Fruit fly (Drosophila melanogaster) whole organism, embryonic: ENCODE results near the gene Nlg2.

Experiments
- Atf3 ChIP-seq: fragments of 200-800 bp; sonication (Bioruptor generic); optimal IDR thresholded peaks from 3 replicates; lab custom pipeline; 2016; ENCODE audit warnings: missing biosample characterization, missing genetic modification characterization
- Bteb2 ChIP-seq: fragments of 200-800 bp; sonication (Bioruptor generic); optimal IDR thresholded peaks from 2 replicates; lab custom pipeline; 2016; ENCODE audit warnings: missing biosample characterization, missing genetic modification characterization
- CG10431 ChIP-seq: fragments of 200-800 bp; sonication (Bioruptor generic); optimal IDR thresholded peaks from 3 replicates; lab custom pipeline; 2018; ENCODE audit warnings: missing biosample characterization, mild to moderate bottlenecking, missing genetic modification characterization
- CG10543 ChIP-seq: fragments of 200-800 bp; sonication (Bioruptor generic); optimal IDR thresholded peaks from 3 replicates; lab custom pipeline; 2017; ENCODE audit warnings: missing biosample characterization, mild to moderate bottlenecking, missing genetic modification characterization, moderate library complexity
- CG11560 ChIP-seq: fragments of 200-800 bp; sonication (Bioruptor generic); IDR thresholded peaks from 3 replicates; pipeline ENCODE4 v1.3.6; 2022; ENCODE audit warnings: missing biosample characterization, missing genetic modification characterization
- CG11723 ChIP-seq: fragments of 200-800 bp; sonication (Bioruptor generic); optimal IDR thresholded peaks from 2 replicates; lab custom pipeline; 2017; ENCODE audit warnings: missing biosample characterization, mild to moderate bottlenecking, missing genetic modification characterization
- CG13894 ChIP-seq: fragments of 200-800 bp; sonication (Bioruptor generic); optimal IDR thresholded peaks from 3 replicates; lab custom pipeline; 2018; ENCODE audit warnings: missing biosample characterization, mild to moderate bottlenecking, missing genetic modification characterization, moderate library complexity
- CG14441 ChIP-seq: fragments of 200-800 bp; sonication (Bioruptor generic); IDR thresholded peaks from 2 replicates; pipeline ENCODE4 v1.3.6; 2022; ENCODE audit warnings: missing biosample characterization, missing genetic modification characterization
- CG14860 ChIP-seq: fragments of 200-800 bp; sonication (Bioruptor generic); IDR thresholded peaks from 3 replicates; pipeline ENCODE4 v1.3.6; 2022; ENCODE audit warnings: missing biosample characterization, missing genetic modification characterization; ENCODE audit not compliant: partially characterized antibody
- CG15479 ChIP-seq: fragments of 200-800 bp; sonication (Bioruptor generic); optimal IDR thresholded peaks from 3 replicates; lab custom pipeline; 2019; ENCODE audit warnings: missing biosample characterization, mild to moderate bottlenecking, missing genetic modification characterization, moderate library complexity
- CG15514 ChIP-seq: fragments of 200-800 bp; sonication (Bioruptor generic); optimal IDR thresholded peaks from 3 replicates; lab custom pipeline; 2017; ENCODE audit warnings: missing biosample characterization, missing genetic modification characterization, mild to moderate bottlenecking, moderate library complexity, missing genetic modification reagents
- CG15696 ChIP-seq: fragments of 200-800 bp; sonication (Bioruptor generic); optimal IDR thresholded peaks from 2 replicates; lab custom pipeline; 2019; ENCODE audit warnings: missing biosample characterization, mild to moderate bottlenecking, missing genetic modification characterization, moderate library complexity
- CG1647 ChIP-seq: fragments of 200-800 bp; sonication (Bioruptor generic); optimal IDR thresholded peaks from 3 replicates; lab custom pipeline; 2016; ENCODE audit warnings: missing biosample characterization, missing genetic modification characterization
- CG17912 ChIP-seq: fragments of 200-800 bp; sonication (Bioruptor generic); optimal IDR thresholded peaks from 2 replicates; lab custom pipeline; 2018; ENCODE audit warnings: missing biosample characterization, mild to moderate bottlenecking, missing genetic modification characterization
- CG1832 ChIP-seq: fragments of 200-800 bp; sonication (Bioruptor generic); optimal IDR thresholded peaks from 2 replicates; lab custom pipeline; 2017; ENCODE audit warnings: missing biosample characterization, mild to moderate bottlenecking, missing genetic modification characterization, inconsistent platforms
- CG18619 ChIP-seq: fragments of 200-800 bp; sonication (Bioruptor generic); optimal IDR thresholded peaks from 3 replicates; lab custom pipeline; 2017; ENCODE audit warnings: missing biosample characterization, mild to moderate bottlenecking, missing genetic modification characterization
- CG2120 ChIP-seq: fragments of 200-800 bp; sonication (Bioruptor generic); optimal IDR thresholded peaks from 3 replicates; lab custom pipeline; 2016; ENCODE audit warnings: missing biosample characterization, missing genetic modification characterization
- CG2199 ChIP-seq: fragments of 200-800 bp; sonication (Bioruptor generic); IDR thresholded peaks from 3 replicates; pipeline ENCODE4 v1.3.6; 2022; ENCODE audit warnings: missing biosample characterization, missing genetic modification characterization
- CG32772 ChIP-seq: fragments of 200-800 bp; sonication (Bioruptor generic); IDR thresholded peaks from 2 replicates; pipeline ENCODE4 v1.3.6; 2022; ENCODE audit warnings: missing biosample characterization, missing genetic modification characterization
- CG33557 ChIP-seq: fragments of 200-800 bp; sonication (Bioruptor generic); optimal IDR thresholded peaks from 2 replicates; lab custom pipeline; 2019; ENCODE audit warnings: missing biosample characterization, mild to moderate bottlenecking, missing genetic modification characterization, moderate library complexity
- CG3726 ChIP-seq: fragments of 200-800 bp; sonication (Bioruptor generic); IDR thresholded peaks from 3 replicates; pipeline ENCODE4, ENCODE4 v1.3.6; 2022; ENCODE audit warnings: missing biosample characterization, missing genetic modification characterization
- CG7839 ChIP-seq: fragments of 200-800 bp; sonication (Bioruptor generic); optimal IDR thresholded peaks from 3 replicates; lab custom pipeline; 2018; ENCODE audit warnings: missing biosample characterization, mild to moderate bottlenecking, missing genetic modification characterization, moderate library complexity
- CG9727 ChIP-seq: fragments of 200-800 bp; sonication (Bioruptor generic); optimal IDR thresholded peaks from 3 replicates; lab custom pipeline; 2017; ENCODE audit warnings: missing biosample characterization, mild to moderate bottlenecking, missing genetic modification characterization
- Dek ChIP-seq: fragments of 200-800 bp; sonication (Bioruptor generic); optimal IDR thresholded peaks from 3 replicates; lab custom pipeline; 2019; ENCODE audit warnings: missing biosample characterization, mild to moderate bottlenecking, missing genetic modification characterization, moderate library complexity
- Elba2 ChIP-seq: fragments of 200-800 bp; sonication (Bioruptor generic); optimal IDR thresholded peaks from 3 replicates; lab custom pipeline; 2016; ENCODE audit warnings: missing biosample characterization, missing genetic modification characterization
- HHEX ChIP-seq: fragments of 200-800 bp; sonication (Bioruptor generic); optimal IDR thresholded peaks from 3 replicates; lab custom pipeline; 2017; ENCODE audit warnings: missing biosample characterization, mild to moderate bottlenecking, missing genetic modification characterization, missing genetic modification reagents
- Hsf ChIP-seq: fragments of 200-800 bp; sonication (Bioruptor generic); optimal IDR thresholded peaks from 3 replicates; lab custom pipeline; 2016; ENCODE audit warnings: missing biosample characterization, missing genetic modification characterization
- MESR4 ChIP-seq: fragments of 200-800 bp; sonication (Bioruptor generic); optimal IDR thresholded peaks from 2 replicates; lab custom pipeline; 2018; ENCODE audit warnings: missing biosample characterization, mild to moderate bottlenecking, missing genetic modification characterization, moderate library complexity
- NC2β ChIP-seq: fragments of 200-800 bp; sonication (Bioruptor generic); optimal IDR thresholded peaks from 2 replicates; lab custom pipeline; 2016; ENCODE audit warnings: missing biosample characterization, missing genetic modification characterization
- Nf-YB ChIP-seq: fragments of 200-800 bp; sonication (Bioruptor generic); optimal IDR thresholded peaks from 3 replicates; lab custom pipeline; 2019; ENCODE audit warnings: missing biosample characterization, mild to moderate bottlenecking, missing genetic modification characterization, moderate library complexity
- Ssrp ChIP-seq: fragments of 200-800 bp; sonication (Bioruptor generic); optimal IDR thresholded peaks from 2 replicates; lab custom pipeline; 2018; ENCODE audit warnings: missing biosample characterization, mild to moderate bottlenecking, missing genetic modification characterization, moderate library complexity
- TFAM ChIP-seq: fragments of 200-800 bp; sonication (Bioruptor generic); optimal IDR thresholded peaks from 2 replicates; lab custom pipeline; 2017; ENCODE audit warnings: missing biosample characterization, missing genetic modification characterization, inconsistent platforms
- Tbp ChIP-seq: fragments of >200 bp; optimal IDR thresholded peaks from 2 replicates; lab custom pipeline; 2018; ENCODE audit warnings: missing biosample characterization, missing genetic modification characterization
- Vsx1 ChIP-seq: fragments of 200-800 bp; sonication (Bioruptor generic); optimal IDR thresholded peaks from 2 replicates; lab custom pipeline; 2017; ENCODE audit warnings: missing biosample characterization, mild to moderate bottlenecking, missing genetic modification characterization, missing genetic modification reagents
- abd-A ChIP-seq: fragments of 200-800 bp; sonication (Bioruptor generic); optimal IDR thresholded peaks from 3 replicates; lab custom pipeline; 2019; ENCODE audit warnings: missing biosample characterization, mild to moderate bottlenecking, missing genetic modification characterization, moderate library complexity
- br ChIP-seq: fragments of >200 bp; optimal IDR thresholded peaks from 2 replicates; lab custom pipeline; 2017
- crol ChIP-seq: fragments of 200-800 bp; sonication (Bioruptor generic); IDR thresholded peaks from 2 replicates; pipeline ENCODE4 v1.3.6; 2022; ENCODE audit warnings: missing biosample characterization, missing genetic modification characterization
- da ChIP-seq: fragments of 200-800 bp; sonication (Bioruptor generic); optimal IDR thresholded peaks from 2 replicates; lab custom pipeline; 2016; ENCODE audit warnings: missing biosample characterization, missing genetic modification characterization
- dmrt11E ChIP-seq: fragments of 200-800 bp; sonication (Bioruptor generic); optimal IDR thresholded peaks from 3 replicates; lab custom pipeline; 2018; ENCODE audit warnings: missing biosample characterization, mild to moderate bottlenecking, missing genetic modification characterization, moderate library complexity
- fd102C ChIP-seq: fragments of 200-800 bp; sonication (Bioruptor generic); optimal IDR thresholded peaks from 2 replicates; lab custom pipeline; 2018; ENCODE audit warnings: missing biosample characterization, mild to moderate bottlenecking, missing genetic modification characterization, moderate library complexity
- fru ChIP-seq: fragments of >200 bp; optimal IDR thresholded peaks from 2 replicates; lab custom pipeline; 2017
- gsb ChIP-seq: fragments of 200-800 bp; sonication (Bioruptor generic); IDR thresholded peaks from 2 replicates; pipeline ENCODE4 v1.3.6; 2022; ENCODE audit warnings: missing biosample characterization, missing genetic modification characterization
- lbe ChIP-seq: fragments of 200-800 bp; sonication (Bioruptor generic); optimal IDR thresholded peaks from 2 replicates; lab custom pipeline; 2016; ENCODE audit warnings: missing biosample characterization, mild to moderate bottlenecking, missing genetic modification characterization
- lilli ChIP-seq: fragments of 200-800 bp; sonication (Bioruptor generic); optimal IDR thresholded peaks from 3 replicates; lab custom pipeline; 2016; ENCODE audit warnings: missing biosample characterization, missing genetic modification characterization
- pros ChIP-seq: fragments of 200-800 bp; sonication (Bioruptor generic); optimal IDR thresholded peaks from 3 replicates; lab custom pipeline; 2019; ENCODE audit warnings: missing biosample characterization, mild to moderate bottlenecking, missing genetic modification characterization, moderate library complexity
- salm ChIP-seq: fragments of 200-800 bp; sonication (Bioruptor generic); optimal IDR thresholded peaks from 2 replicates; lab custom pipeline; 2018; ENCODE audit warnings: missing biosample characterization, mild to moderate bottlenecking, missing genetic modification characterization
- sens-2 ChIP-seq: fragments of 200-800 bp; sonication (Bioruptor generic); IDR thresholded peaks from 2 replicates; pipeline ENCODE4 v1.3.6; 2022; ENCODE audit warnings: missing biosample characterization, missing genetic modification characterization
- sna ChIP-seq: fragments of 200-800 bp; sonication (Bioruptor generic); IDR thresholded peaks from 2 replicates; pipeline ENCODE4 v1.3.6; 2022; ENCODE audit warnings: missing biosample characterization, missing genetic modification characterization; ENCODE audit not compliant: partially characterized antibody
- tll ChIP-seq, 2 experiments: fragments of 200-800 bp in 1 of 2; fragments of >200 bp in 1 of 2; sonication (Bioruptor generic) in 1 of 2; optimal IDR thresholded peaks; 2 replicates each; lab custom pipeline; 2017 to 2019; ENCODE audit warnings: missing biosample characterization in 2 of 2, missing genetic modification characterization in 2 of 2, mild to moderate bottlenecking in 1 of 2, moderate library complexity in 1 of 2
- vvl ChIP-seq: fragments of 200-800 bp; sonication (Bioruptor generic); IDR thresholded peaks from 2 replicates; pipeline ENCODE4 v1.3.6; 2022; ENCODE audit warnings: missing biosample characterization, missing genetic modification characterization
- wor ChIP-seq: fragments of 200-800 bp; sonication (Bioruptor generic); IDR thresholded peaks from 2 replicates; pipeline ENCODE4 v1.3.6; 2022; ENCODE audit warnings: missing biosample characterization, missing genetic modification characterization

Gene Nlg2

dm6 chr2L:6874526-6875198, at the start of gene Nlg2 (continued):
- TF ChIP-seq lilli (no peak), pros (GFP tag; lab: Kevin White, UChicago) (no peak), Tbp (no peak), CG3726 (GFP tag; lab: Robert Waterston, UW) (no peak), CG33557 (GFP tag; lab: Kevin White, UChicago) (no peak), Ssrp (tag; lab: Kevin White, UChicago) (peak; percentile 40), TFAM (GFP tag; lab: Kevin White, UChicago) (no peak), CG17912 (no peak), Elba2 (no peak), da (GFP tag; lab: Kevin White, UChicago) (no peak), CG11723 (GFP tag; lab: Kevin White, UChicago) (peak; percentile 24), Bteb2 (GFP tag; lab: Kevin White, UChicago) (no peak), CG10431 (no peak), CG15514 (peak; percentile 6), CG13894 (peak; percentile 38), crol (GFP tag; lab: Robert Waterston, UW) (no peak), CG11560 (tag; lab: Robert Waterston, UW) (no peak), Hsf (GFP tag; lab: Kevin White, UChicago) (no peak), CG1647 (GFP tag; lab: Kevin White, UChicago) (no peak), CG14860 (GFP tag; lab: Robert Waterston, UW) (no peak), CG32772 (GFP tag; lab: Robert Waterston, UW) (no peak), CG18619 (GFP tag; lab: Kevin White, UChicago) (peak; percentile 77), gsb (GFP tag; lab: Robert Waterston, UW) (no peak), HHEX (peak; percentile 46), CG1832 (GFP tag; lab: Kevin White, UChicago) (no peak), lbe (GFP tag; lab: Kevin White, UChicago) (no peak), MESR4 (no peak), sna (GFP tag; lab: Robert Waterston, UW) (no peak), CG7839 (tag; lab: Kevin White, UChicago) (peak; percentile 78), Atf3 (GFP tag; lab: Kevin White, UChicago) (no peak), sens-2 (no peak), fru (lab: Kevin White, UChicago) (no peak), br (lab: Kevin White, UChicago) (no peak), Vsx1 (GFP tag; lab: Kevin White, UChicago) (no peak)

- no peak for TF ChIP-seq NC2β (GFP tag; lab: Kevin White, UChicago)
- no peak for TF ChIP-seq vvl (GFP tag; lab: Robert Waterston, UW)
- peak; percentile 32 for TF ChIP-seq salm (tag; lab: Kevin White, UChicago)
- TF ChIP-seq Nf-YB: peak; percentile 19
- peak; percentile 36 for TF ChIP-seq CG10431
- TF ChIP-seq CG10543: no peak
- peak; percentile 23 for TF ChIP-seq dmrt11E
- 0 out of 3 replicates have a peak, but pooled peaks have one; percentile 76 for TF ChIP-seq CG2199 (GFP tag; lab: Robert Waterston, UW)
- peak; percentile 28 for TF ChIP-seq fd102C (GFP tag; lab: Kevin White, UChicago)
- TF ChIP-seq CG2120 (GFP tag; lab: Kevin White, UChicago): no peak
- TF ChIP-seq CG33557 (GFP tag; lab: Kevin White, UChicago): peak; percentile 48
- no peak for TF ChIP-seq abd-A (tag; lab: Kevin White, UChicago)
- peak; percentile 75 for TF ChIP-seq CG15479 (GFP tag; lab: Kevin White, UChicago)
- no peak for TF ChIP-seq CG14441
- TF ChIP-seq CG9727 (GFP tag; lab: Kevin White, UChicago): peak; percentile 21
- peak; percentile 49 for TF ChIP-seq CG15696
- TF ChIP-seq Dek (tag; lab: Kevin White, UChicago): no peak
- peak in 1 of 2 experiments; percentile 92 for TF ChIP-seq tll (GFP tag; optimal IDR thresholded peaks at IDR 0.05; lab: Kevin White, UChicago)
- TF ChIP-seq wor (GFP tag; lab: Robert Waterston, UW): no peak
Measured at dm6 chr2L:6826298-6826697, 48.4 kb upstream of the Nlg2 start.
